Fruit fly (Drosophila melanogaster) Kc167 (cell line): ENCODE results near the gene Son.

ENCODE experiments used
- Sin3A ChIP-seq: fragments of >200 bp; optimal IDR thresholded peaks from 2 replicates; lab custom pipeline; 2018; ENCODE audit warnings: missing external identifiers
- ttk ChIP-seq: sonication (Bioruptor generic); optimal IDR thresholded peaks from 2 replicates; lab custom pipeline; 2017; ENCODE audit warnings: missing external identifiers

- TF ChIP-seq ttk (lab: Kevin White, UChicago) (no peak), Sin3A (lab: Kevin White, UChicago) (no peak)
Observed at dm6 chr3R:9620278-9620677, 42.4 kb downstream of the Son start.
